Fruit fly (Drosophila melanogaster) whole organism, pupa: Measurements from ENCODE around the gene CG13856.

ENCODE experiments used
- CG10348 ChIP-seq: fragments of 200-800 bp; sonication (Bioruptor generic); IDR thresholded peaks from 2 replicates; pipeline ENCODE4 v1.3.6; 2022; ENCODE audit warnings: missing biosample characterization, missing genetic modification characterization
- CG12605 ChIP-seq: fragments of 200-800 bp; sonication (Bioruptor generic); IDR thresholded peaks from 2 replicates; pipeline ENCODE4 v1.3.6; 2022; ENCODE audit warnings: missing biosample characterization, missing genetic modification characterization
- CG13204 ChIP-seq: fragments of 200-800 bp; sonication (Bioruptor generic); optimal IDR thresholded peaks from 2 replicates; lab custom pipeline; 2018; ENCODE audit warnings: missing biosample characterization, mild to moderate bottlenecking, missing genetic modification characterization, moderate library complexity
- CG14655 ChIP-seq: fragments of 200-800 bp; sonication (Bioruptor generic); optimal IDR thresholded peaks from 3 replicates; lab custom pipeline; 2017; ENCODE audit warnings: mild to moderate bottlenecking, missing biosample characterization, missing genetic modification reagents, missing genetic modification characterization
- CG15710 ChIP-seq: fragments of 200-800 bp; sonication (Bioruptor generic); optimal IDR thresholded peaks from 2 replicates; lab custom pipeline; 2018; ENCODE audit warnings: missing biosample characterization, mild to moderate bottlenecking, missing genetic modification characterization, moderate library complexity
- CG17806 ChIP-seq: fragments of 200-800 bp; sonication (Bioruptor generic); optimal IDR thresholded peaks from 2 replicates; lab custom pipeline; 2018; ENCODE audit warnings: missing biosample characterization, mild to moderate bottlenecking, missing genetic modification characterization, moderate library complexity
- CG32121 ChIP-seq: fragments of 200-800 bp; sonication (Bioruptor generic); IDR thresholded peaks from 2 replicates; pipeline ENCODE4 v1.3.6; 2022; ENCODE audit warnings: missing biosample characterization, missing genetic modification characterization
- CG34367 ChIP-seq: fragments of 200-800 bp; sonication (Bioruptor generic); optimal IDR thresholded peaks from 2 replicates; lab custom pipeline; 2018; ENCODE audit warnings: missing biosample characterization, mild to moderate bottlenecking, missing genetic modification characterization
- CG4496 ChIP-seq: fragments of 200-800 bp; sonication (Bioruptor generic); IDR thresholded peaks from 3 replicates; pipeline ENCODE4 v1.3.6; 2022; ENCODE audit warnings: missing biosample characterization, missing genetic modification characterization
- CG8159 ChIP-seq: fragments of 200-800 bp; sonication (Bioruptor generic); optimal IDR thresholded peaks from 3 replicates; lab custom pipeline; 2018; ENCODE audit warnings: missing biosample characterization, mild to moderate bottlenecking, missing genetic modification characterization, moderate library complexity
- CG8301 ChIP-seq: fragments of 200-800 bp; sonication (Bioruptor generic); optimal IDR thresholded peaks from 2 replicates; lab custom pipeline; 2018; ENCODE audit warnings: missing biosample characterization, mild to moderate bottlenecking, missing genetic modification characterization
- CG9948 ChIP-seq: fragments of 200-800 bp; sonication (Bioruptor generic); optimal IDR thresholded peaks from 2 replicates; lab custom pipeline; 2018; ENCODE audit warnings: missing biosample characterization, mild to moderate bottlenecking, missing genetic modification characterization, moderate library complexity
- D1 ChIP-seq: fragments of 200-800 bp; sonication (Bioruptor generic); optimal IDR thresholded peaks from 2 replicates; lab custom pipeline; 2018; ENCODE audit warnings: missing biosample characterization, mild to moderate bottlenecking, missing genetic modification characterization, moderate library complexity
- EcR ChIP-seq: fragments of 200-800 bp; sonication (Bioruptor generic); optimal IDR thresholded peaks from 3 replicates; lab custom pipeline; 2019; ENCODE audit warnings: missing biosample characterization, missing genetic modification characterization, mild to moderate bottlenecking, moderate library complexity, missing genetic modification reagents
- Ets98B ChIP-seq: fragments of 200-800 bp; sonication (Bioruptor generic); IDR thresholded peaks from 2 replicates; pipeline ENCODE4 v1.3.6; 2022; ENCODE audit warnings: missing biosample characterization, missing genetic modification characterization
- Pif1A ChIP-seq: fragments of 200-800 bp; sonication (Bioruptor generic); optimal IDR thresholded peaks from 3 replicates; lab custom pipeline; 2016; ENCODE audit warnings: missing biosample characterization, missing genetic modification characterization
- Pif1B ChIP-seq: fragments of 200-800 bp; sonication (Bioruptor generic); optimal IDR thresholded peaks from 3 replicates; lab custom pipeline; 2016; ENCODE audit warnings: missing biosample characterization, missing genetic modification characterization
- Snoo ChIP-seq: fragments of 200-800 bp; sonication (Bioruptor generic); optimal IDR thresholded peaks from 3 replicates; lab custom pipeline; 2017; ENCODE audit warnings: missing biosample characterization, mild to moderate bottlenecking, missing genetic modification characterization, inconsistent platforms
- fd96Ca ChIP-seq: fragments of 200-800 bp; sonication (Bioruptor generic); IDR thresholded peaks from 3 replicates; pipeline ENCODE4 v1.3.6; 2022; ENCODE audit warnings: missing biosample characterization, missing genetic modification characterization
- gl ChIP-seq: fragments of 200-800 bp; sonication (Bioruptor generic); optimal IDR thresholded peaks from 2 replicates; lab custom pipeline; 2018; ENCODE audit warnings: missing biosample characterization, mild to moderate bottlenecking, missing genetic modification characterization
- rn ChIP-seq: fragments of 200-800 bp; sonication (Bioruptor generic); IDR thresholded peaks from 2 replicates; pipeline ENCODE4 v1.3.6; 2022; ENCODE audit warnings: missing biosample characterization, missing genetic modification characterization

The CG13856 gene

dm6 chr3R:22402355-22402754 is at the start of gene CG13856:
CG13856 (plus strand) TSS chr3R:22402655.
- no peak for TF ChIP-seq fd96Ca (GFP tag; lab: Robert Waterston, UW)
- TF ChIP-seq CG15710: no peak
- TF ChIP-seq CG17806 (tag; lab: Kevin White, UChicago): no peak
- TF ChIP-seq D1 (tag; lab: Kevin White, UChicago): no peak
- no peak for TF ChIP-seq CG10348 (GFP tag; lab: Robert Waterston, UW)
- TF ChIP-seq rn (GFP tag; lab: Robert Waterston, UW): no peak
- TF ChIP-seq Pif1B (GFP tag; lab: Kevin White, UChicago): no peak
- TF ChIP-seq CG8301 (tag; lab: Kevin White, UChicago): no peak
- no peak for TF ChIP-seq CG12605 (GFP tag; lab: Robert Waterston, UW)
- no peak for TF ChIP-seq Pif1A
- TF ChIP-seq CG9948 (tag; lab: Kevin White, UChicago): no peak
- TF ChIP-seq CG34367 (tag; lab: Kevin White, UChicago): no peak
- no peak for TF ChIP-seq Snoo
- no peak for TF ChIP-seq CG14655
- TF ChIP-seq CG32121 (GFP tag; lab: Robert Waterston, UW): no peak
- no peak for TF ChIP-seq EcR (GFP tag; lab: Kevin White, UChicago)
- TF ChIP-seq Ets98B (GFP tag; lab: Robert Waterston, UW): no peak
- TF ChIP-seq CG8159 (tag; lab: Kevin White, UChicago): no peak
- no peak for TF ChIP-seq gl (tag; lab: Kevin White, UChicago)

dm6 chr3R:22356464-22357410 is 45.7 kb upstream of the CG13856 start, which contains the start of gene Sar1:
Sar1 (plus strand) TSS chr3R:22356685.
- no peak for TF ChIP-seq Pif1B (GFP tag; lab: Kevin White, UChicago)
- peak; percentile 8 for TF ChIP-seq Snoo
- TF ChIP-seq EcR (GFP tag; lab: Kevin White, UChicago): peak; percentile 79
- no peak for TF ChIP-seq CG15710
- no peak for TF ChIP-seq gl (tag; lab: Kevin White, UChicago)
- TF ChIP-seq D1 (tag; lab: Kevin White, UChicago): no peak
- no peak for TF ChIP-seq Ets98B (GFP tag; lab: Robert Waterston, UW)
- TF ChIP-seq CG32121 (GFP tag; lab: Robert Waterston, UW): no peak
- no peak for TF ChIP-seq CG8159 (tag; lab: Kevin White, UChicago)
- TF ChIP-seq CG4496 (GFP tag; lab: Robert Waterston, UW): no peak
- no peak for TF ChIP-seq CG9948 (tag; lab: Kevin White, UChicago)

- TF ChIP-seq CG12605 (GFP tag; lab: Robert Waterston, UW) (no peak), CG13204 (GFP tag; lab: Kevin White, UChicago) (no peak), Pif1A (no peak), EcR (GFP tag; lab: Kevin White, UChicago) (no peak), Snoo (no peak), CG4496 (GFP tag; lab: Robert Waterston, UW) (no peak), CG15710 (no peak), CG14655 (no peak), fd96Ca (GFP tag; lab: Robert Waterston, UW) (no peak), CG8301 (tag; lab: Kevin White, UChicago) (no peak), D1 (tag; lab: Kevin White, UChicago) (no peak)
- TF ChIP-seq, all 21 proteins: peak for 0
These were observed 44.5 kb upstream of the CG13856 start for dm6 chr3R:22357942-22358341.

dm6 chr3R:22358810-22359209 is 43.6 kb upstream of the CG13856 start:
- peak; percentile 76 for TF ChIP-seq Pif1A
- peak; percentile 78 for TF ChIP-seq CG8301 (tag; lab: Kevin White, UChicago)
- TF ChIP-seq EcR (GFP tag; lab: Kevin White, UChicago): peak; percentile 48
- TF ChIP-seq CG14655: peak; percentile 78
- TF ChIP-seq CG17806 (tag; lab: Kevin White, UChicago): peak; percentile 83
- peak; percentile 89 for TF ChIP-seq fd96Ca (GFP tag; lab: Robert Waterston, UW)
- TF ChIP-seq D1 (tag; lab: Kevin White, UChicago): no peak
- TF ChIP-seq CG32121 (GFP tag; lab: Robert Waterston, UW): peak; percentile 90
- no peak for TF ChIP-seq CG13204 (GFP tag; lab: Kevin White, UChicago)
- peak; percentile 20 for TF ChIP-seq Snoo
- TF ChIP-seq CG10348 (GFP tag; lab: Robert Waterston, UW): peak; percentile 49; the same call in 1 of the 2 replicates
- TF ChIP-seq gl (tag; lab: Kevin White, UChicago): peak; percentile 69
- TF ChIP-seq Pif1B (GFP tag; lab: Kevin White, UChicago): peak; percentile 79
- peak; percentile 75 for TF ChIP-seq CG9948 (tag; lab: Kevin White, UChicago)
- TF ChIP-seq CG4496 (GFP tag; lab: Robert Waterston, UW): peak; percentile 95
- TF ChIP-seq CG34367 (tag; lab: Kevin White, UChicago): peak; percentile 78
- TF ChIP-seq Ets98B (GFP tag; lab: Robert Waterston, UW): peak; percentile 94
- peak; percentile 87 for TF ChIP-seq CG12605 (GFP tag; lab: Robert Waterston, UW)
- peak; percentile 76 for TF ChIP-seq rn (GFP tag; lab: Robert Waterston, UW)
- peak; percentile 75 for TF ChIP-seq CG15710
- TF ChIP-seq CG8159 (tag; lab: Kevin White, UChicago): peak; percentile 83

- TF ChIP-seq CG8301 (tag; lab: Kevin White, UChicago): peak; percentile 77
- peak; percentile 87 for TF ChIP-seq Pif1A
- no peak for TF ChIP-seq EcR (GFP tag; lab: Kevin White, UChicago)
- peak; percentile 43 for TF ChIP-seq gl (tag; lab: Kevin White, UChicago)
- TF ChIP-seq CG9948 (tag; lab: Kevin White, UChicago): peak; percentile 74
- TF ChIP-seq CG15710: peak; percentile 81
- TF ChIP-seq CG14655: peak; percentile 83
- no peak for TF ChIP-seq CG13204 (GFP tag; lab: Kevin White, UChicago)
- TF ChIP-seq CG10348 (GFP tag; lab: Robert Waterston, UW): no peak; the same call in 1 of the 2 replicates
- TF ChIP-seq CG12605 (GFP tag; lab: Robert Waterston, UW): peak; percentile 36; the same call in 1 of the 2 replicates
- peak; percentile 83 for TF ChIP-seq CG17806 (tag; lab: Kevin White, UChicago)
- peak; percentile 73 for TF ChIP-seq Snoo
- TF ChIP-seq Pif1B (GFP tag; lab: Kevin White, UChicago): peak; percentile 74
- peak; percentile 82 for TF ChIP-seq rn (GFP tag; lab: Robert Waterston, UW)
- no peak for TF ChIP-seq D1 (tag; lab: Kevin White, UChicago)
- TF ChIP-seq CG4496 (GFP tag; lab: Robert Waterston, UW): peak; percentile 94
- peak; percentile 65 for TF ChIP-seq CG34367 (tag; lab: Kevin White, UChicago)
- peak; percentile 85 for TF ChIP-seq CG32121 (GFP tag; lab: Robert Waterston, UW)
- peak; percentile 85 for TF ChIP-seq Ets98B (GFP tag; lab: Robert Waterston, UW)
- peak; percentile 78 for TF ChIP-seq CG8159 (tag; lab: Kevin White, UChicago)
- peak; percentile 87; the same call in 2 of the 3 replicates for TF ChIP-seq fd96Ca (GFP tag; lab: Robert Waterston, UW)
- TF ChIP-seq, all 21 proteins: peak for 17
These were observed 40.1 kb upstream of the CG13856 start, which contains the start of the genes JMJD6, CG7071 and Muted for dm6 chr3R:22362218-22362907. JMJD6 (minus strand) TSS chr3R:22362371. CG7071 (plus strand) TSS chr3R:22362620. Muted (plus strand) TSS chr3R:22362620.
